Worm (Caenorhabditis elegans) whole organism, early embryonic: ENCODE results near the gene lgc-13.

Experiments used
- B0310.2 ChIP-seq: sonication (generic microtip); optimal IDR thresholded peaks from 2 replicates; lab custom pipeline; 2016; ENCODE audit warnings: mild to moderate bottlenecking, missing genetic modification characterization, missing compliant biosample characterization
- F13C5.2 ChIP-seq: sonication (generic microtip); optimal IDR thresholded peaks from 2 replicates; lab custom pipeline; 2017; ENCODE audit warnings: mild to moderate bottlenecking, missing genetic modification characterization, inconsistent platforms, missing compliant biosample characterization
- aly-1 ChIP-seq: sonication (generic microtip); optimal IDR thresholded peaks from 2 replicates; lab custom pipeline; 2016; ENCODE audit warnings: missing genetic modification characterization, missing compliant biosample characterization
- ama-1 ChIP-seq: fragments of 150-350 bp; optimal IDR thresholded peaks from 2 replicates; lab custom pipeline; 2014
- ceh-13 ChIP-seq: fragments of 200-800 bp; sonication (Bioruptor generic); optimal IDR thresholded peaks from 2 replicates; lab custom pipeline; 2018; ENCODE audit warnings: mild to moderate bottlenecking, missing genetic modification characterization, missing compliant biosample characterization
- ceh-36 ChIP-seq: sonication (generic microtip); optimal IDR thresholded peaks from 2 replicates; lab custom pipeline; 2016; ENCODE audit warnings: missing genetic modification characterization, inconsistent platforms, missing compliant biosample characterization
- ets-7 ChIP-seq: sonication (generic microtip); optimal IDR thresholded peaks from 2 replicates; lab custom pipeline; 2016; ENCODE audit warnings: missing genotype, missing genetic modification characterization, missing compliant biosample characterization
- flt-1 ChIP-seq: fragments of 200-800 bp; sonication (Bioruptor generic); IDR thresholded peaks from 2 replicates; pipeline ENCODE4 v1.3.6; 2022; ENCODE audit warnings: missing genetic modification characterization, missing compliant biosample characterization
- hmbx-1 ChIP-seq: sonication (generic microtip); optimal IDR thresholded peaks from 2 replicates; lab custom pipeline; 2016; ENCODE audit warnings: mild to moderate bottlenecking, missing genetic modification characterization, missing compliant biosample characterization
- hmg-4 ChIP-seq: fragments of 200-800 bp; sonication (Bioruptor generic); optimal IDR thresholded peaks from 2 replicates; lab custom pipeline; 2018; ENCODE audit warnings: mild to moderate bottlenecking, missing genetic modification characterization, missing compliant biosample characterization
- hnd-1 ChIP-seq: sonication (generic microtip); optimal IDR thresholded peaks from 2 replicates; lab custom pipeline; 2016; ENCODE audit warnings: missing genetic modification characterization, missing compliant biosample characterization
- pes-1 ChIP-seq: fragments of 200-800 bp; sonication (Bioruptor generic); IDR thresholded peaks from 2 replicates; pipeline ENCODE4 v1.3.6; 2022; ENCODE audit warnings: missing genetic modification reagents, missing genetic modification characterization, missing compliant biosample characterization
- scrt-1 ChIP-seq: fragments of 200-800 bp; sonication (Bioruptor generic); IDR thresholded peaks from 2 replicates; pipeline ENCODE4 v1.3.6; 2022; ENCODE audit warnings: missing genetic modification characterization, missing compliant biosample characterization
- sea-1 ChIP-seq: fragments of 200-800 bp; sonication (Bioruptor generic); conservative IDR thresholded peaks from 2 replicates; pipeline ENCODE4 v1.3.6; 2022; ENCODE audit warnings: missing genetic modification characterization, missing compliant biosample characterization
- tbx-11 ChIP-seq: fragments of 200-800 bp; sonication (Bioruptor generic); IDR thresholded peaks from 2 replicates; pipeline ENCODE4 v1.3.6; 2022; ENCODE audit warnings: missing genetic modification characterization, missing compliant biosample characterization
- tbx-37 ChIP-seq: fragments of 200-800 bp; sonication (Bioruptor generic); conservative IDR thresholded peaks from 2 replicates; pipeline ENCODE4 v1.3.6; 2022; ENCODE audit warnings: missing genetic modification reagents, missing genetic modification characterization, missing compliant biosample characterization
- tra-4 ChIP-seq: sonication (generic microtip); optimal IDR thresholded peaks from 2 replicates; lab custom pipeline; 2017; ENCODE audit warnings: missing genetic modification characterization, missing compliant biosample characterization

lgc-13 gene

ce11 chrX:12082813-12083212 lies 26.2 kb upstream of the lgc-13 start:
- TF ChIP-seq ama-1 (lab: Kevin White, UChicago) (no peak), F13C5.2 (tag; lab: Kevin White, UChicago) (no peak), hnd-1 (tag; lab: Kevin White, UChicago) (no peak), hmbx-1 (no peak), aly-1 (tag; lab: Kevin White, UChicago) (no peak)

DNA sequence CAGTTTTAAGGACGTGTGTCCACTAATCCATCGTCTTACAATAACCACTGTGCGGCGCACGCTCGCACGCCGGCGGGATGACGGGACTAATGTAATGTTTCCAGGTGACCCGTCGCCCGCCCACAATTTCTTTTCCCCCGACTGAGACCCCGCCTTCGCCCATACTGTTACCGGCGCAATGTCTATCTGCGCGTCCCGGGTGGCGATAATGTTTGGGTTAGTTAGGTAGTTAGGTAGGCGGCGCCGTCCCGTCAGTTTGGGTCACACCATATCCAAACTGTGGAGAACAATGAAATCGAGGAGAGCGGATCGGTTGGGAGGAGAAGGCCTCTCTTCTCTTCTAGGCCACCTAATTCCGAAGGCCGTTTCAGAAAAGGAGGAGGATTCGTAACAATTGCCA lies 22.7 kb upstream of the lgc-13 start:
- no peak for TF ChIP-seq hnd-1 (tag; lab: Kevin White, UChicago)
- peak; percentile 26 for TF ChIP-seq ceh-36
- peak; percentile 27 for TF ChIP-seq hmg-4
- peak; percentile 1 for TF ChIP-seq aly-1 (tag; lab: Kevin White, UChicago)
- TF ChIP-seq ets-7, result no peak
- TF ChIP-seq tbx-37 (GFP tag; lab: Robert Waterston, UW), result no peak
- no peak for TF ChIP-seq tra-4
- no peak for TF ChIP-seq ceh-13 (GFP tag; lab: Kevin White, UChicago)

- no peak for TF ChIP-seq hmg-4
These were observed 16.3 kb upstream of the lgc-13 start for ce11 chrX:12092621-12093020.

ce11 chrX:12093043-12093442 lies 15.9 kb upstream of the lgc-13 start, which contains the start of gene W03G11.4:
TSS of gene W03G11.4 (minus strand) at chrX:12093143.
- TF ChIP-seq B0310.2, result no peak
- no peak for TF ChIP-seq pes-1 (GFP tag; lab: Robert Waterston, UW)
- TF ChIP-seq aly-1 (tag; lab: Kevin White, UChicago), result no peak
- TF ChIP-seq tbx-37 (GFP tag; lab: Robert Waterston, UW), result no peak
- no peak for TF ChIP-seq tbx-11 (GFP tag; lab: Robert Waterston, UW)

ce11 chrX:12093992-12094391 lies 15.0 kb upstream of the lgc-13 start:
- no peak for TF ChIP-seq tbx-11 (GFP tag; lab: Robert Waterston, UW)
- no peak for TF ChIP-seq tra-4
- no peak for TF ChIP-seq pes-1 (GFP tag; lab: Robert Waterston, UW)
- TF ChIP-seq hnd-1 (tag; lab: Kevin White, UChicago), result no peak
- no peak for TF ChIP-seq hmbx-1
- no peak for TF ChIP-seq scrt-1 (GFP tag; lab: Robert Waterston, UW)
- no peak for TF ChIP-seq tbx-37 (GFP tag; lab: Robert Waterston, UW)
- TF ChIP-seq ceh-36, result no peak

- TF ChIP-seq ets-7 (no peak), ceh-36 (no peak), ama-1 (lab: Kevin White, UChicago) (no peak), aly-1 (tag; lab: Kevin White, UChicago) (no peak), tbx-37 (GFP tag; lab: Robert Waterston, UW) (no peak), flt-1 (GFP tag; lab: Robert Waterston, UW) (no peak), ceh-13 (GFP tag; lab: Kevin White, UChicago) (no peak), scrt-1 (GFP tag; lab: Robert Waterston, UW) (no peak), pes-1 (GFP tag; lab: Robert Waterston, UW) (no peak), tra-4 (no peak), B0310.2 (no peak), hmg-4 (no peak), hmbx-1 (no peak), F13C5.2 (tag; lab: Kevin White, UChicago) (no peak), sea-1 (GFP tag; lab: Robert Waterston, UW) (no peak), hnd-1 (tag; lab: Kevin White, UChicago) (no peak), tbx-11 (GFP tag; lab: Robert Waterston, UW) (no peak)
These were observed 13.8 kb upstream of the lgc-13 start for ce11 chrX:12095200-12095599.

DNA sequence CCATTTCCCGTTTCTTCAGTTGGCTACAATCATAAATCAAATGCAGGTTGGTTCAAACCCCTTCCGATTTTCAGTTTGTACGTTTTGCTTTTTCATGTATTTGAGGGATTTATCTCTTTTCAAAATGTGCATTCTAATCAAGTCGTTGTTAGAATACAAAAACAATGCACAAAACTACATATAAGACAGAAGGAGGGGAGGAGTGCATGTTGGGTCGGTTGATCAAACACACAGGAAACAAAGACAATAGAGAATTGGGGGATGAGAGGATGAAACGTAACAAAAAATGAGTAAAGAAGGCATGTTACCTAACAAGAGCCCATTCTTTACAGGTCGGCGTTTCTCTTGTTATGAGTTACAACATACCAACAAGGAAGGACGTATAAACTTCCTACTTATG lies 11.0 kb upstream of the lgc-13 start:
- TF ChIP-seq sea-1 (GFP tag; lab: Robert Waterston, UW) (no peak), aly-1 (tag; lab: Kevin White, UChicago) (no peak), tbx-11 (GFP tag; lab: Robert Waterston, UW) (no peak), flt-1 (GFP tag; lab: Robert Waterston, UW) (no peak)

ce11 chrX:12103712-12104111 lies 5.3 kb upstream of the lgc-13 start, which contains the start of gene W03G11.3:
TSS of gene W03G11.3 (minus strand) at chrX:12103812.
- TF ChIP-seq hmbx-1 (no peak), tbx-11 (GFP tag; lab: Robert Waterston, UW) (no peak), F13C5.2 (tag; lab: Kevin White, UChicago) (no peak), sea-1 (GFP tag; lab: Robert Waterston, UW) (no peak), flt-1 (GFP tag; lab: Robert Waterston, UW) (no peak), scrt-1 (GFP tag; lab: Robert Waterston, UW) (no peak), ceh-36 (no peak), hnd-1 (tag; lab: Kevin White, UChicago) (no peak)

ce11 chrX:12104630-12105029 lies 4.3 kb upstream of the lgc-13 start, which contains the start of gene col-181:
TSS of gene col-181 (plus strand) at chrX:12104930.
- TF ChIP-seq sea-1 (GFP tag; lab: Robert Waterston, UW) (no peak), ceh-13 (GFP tag; lab: Kevin White, UChicago) (no peak), tra-4 (no peak)
